Worm (Caenorhabditis elegans) whole organism, mixed stage, embryonic: Measurements from ENCODE around the gene prdx-6.

Experiments used
- M03D4.4 ChIP-seq: sonication (generic microtip); optimal IDR thresholded peaks from 2 replicates; lab custom pipeline; 2017; ENCODE audit warnings: mild to moderate bottlenecking, missing genetic modification characterization, missing compliant biosample characterization
- bed-3 ChIP-seq: fragments of 200-800 bp; sonication (Bioruptor generic); optimal IDR thresholded peaks from 3 replicates; lab custom pipeline; 2018; ENCODE audit warnings: mild to moderate bottlenecking, missing genetic modification characterization, moderate library complexity, missing compliant biosample characterization
- blmp-1 ChIP-seq: fragments of 150-350 bp; optimal IDR thresholded peaks from 2 replicates; lab custom pipeline; 2014; ENCODE audit warnings: missing biosample characterization, missing genetic modification characterization
- ceh-39 ChIP-seq: fragments of 150-350 bp; optimal IDR thresholded peaks from 2 replicates; lab custom pipeline; 2014; ENCODE audit warnings: missing biosample characterization, missing genetic modification characterization
- ceh-43 ChIP-seq: fragments of 200-800 bp; sonication (Bioruptor generic); optimal IDR thresholded peaks from 2 replicates; lab custom pipeline; 2018; ENCODE audit warnings: mild to moderate bottlenecking, missing genetic modification characterization, moderate library complexity, missing compliant biosample characterization
- ceh-83 ChIP-seq: fragments of 200-800 bp; sonication (Bioruptor generic); optimal IDR thresholded peaks from 2 replicates; lab custom pipeline; 2018; ENCODE audit warnings: mild to moderate bottlenecking, missing genetic modification characterization, missing compliant biosample characterization
- ces-1 ChIP-seq: fragments of 150-350 bp; optimal IDR thresholded peaks from 2 replicates; lab custom pipeline; 2014; ENCODE audit warnings: missing biosample characterization, missing genetic modification reagents, missing genetic modification characterization
- cnd-1 ChIP-seq: fragments of 200-800 bp; sonication (Bioruptor generic); optimal IDR thresholded peaks from 2 replicates; lab custom pipeline; 2018; ENCODE audit warnings: mild to moderate bottlenecking, missing genetic modification characterization, missing compliant biosample characterization
- drap-1 ChIP-seq: fragments of 200-800 bp; sonication (Bioruptor generic); optimal IDR thresholded peaks from 3 replicates; lab custom pipeline; 2018; ENCODE audit warnings: mild to moderate bottlenecking, missing genetic modification characterization, missing compliant biosample characterization
- elt-1 ChIP-seq: sonication (generic microtip); optimal IDR thresholded peaks from 2 replicates; lab custom pipeline; 2017; ENCODE audit warnings: missing genetic modification characterization, mild to moderate bottlenecking, missing compliant biosample characterization, antibody characterized with exemption, moderate library complexity, borderline replicate concordance; ENCODE audit not compliant: insufficient read depth
- elt-3 ChIP-seq: fragments of 150-350 bp; optimal IDR thresholded peaks from 2 replicates; lab custom pipeline; 2014; ENCODE audit warnings: missing biosample characterization, missing genetic modification characterization
- flh-1 ChIP-seq: fragments of 200-800 bp; sonication (Bioruptor generic); optimal IDR thresholded peaks from 2 replicates; lab custom pipeline; 2018; ENCODE audit warnings: mild to moderate bottlenecking, missing genetic modification characterization, moderate library complexity, missing compliant biosample characterization
- ham-2 ChIP-seq: fragments of 200-800 bp; sonication (Bioruptor generic); optimal IDR thresholded peaks from 2 replicates; lab custom pipeline; 2018; ENCODE audit warnings: mild to moderate bottlenecking, missing genetic modification characterization, missing compliant biosample characterization
- hlh-1 ChIP-seq: fragments of 150-350 bp; optimal IDR thresholded peaks from 2 replicates; lab custom pipeline; 2014; ENCODE audit warnings: missing biosample characterization, missing genetic modification reagents, missing genetic modification characterization
- lin-13 ChIP-seq: fragments of 150-350 bp; optimal IDR thresholded peaks from 2 replicates; lab custom pipeline; 2014; ENCODE audit warnings: missing biosample characterization, missing genetic modification characterization
- lin-32 ChIP-seq: fragments of 200-800 bp; sonication (Bioruptor generic); optimal IDR thresholded peaks from 2 replicates; lab custom pipeline; 2018; ENCODE audit warnings: mild to moderate bottlenecking, missing genetic modification characterization, missing compliant biosample characterization
- lsy-2 ChIP-seq: fragments of 150-350 bp; optimal IDR thresholded peaks from 2 replicates; lab custom pipeline; 2014; ENCODE audit warnings: missing biosample characterization, missing genetic modification characterization
- mab-5 ChIP-seq: fragments of 150-350 bp; optimal IDR thresholded peaks from 2 replicates; lab custom pipeline; 2014; ENCODE audit warnings: missing biosample characterization, missing genetic modification characterization
- mep-1 ChIP-seq: fragments of 150-350 bp; optimal IDR thresholded peaks from 2 replicates; lab custom pipeline; 2017; ENCODE audit warnings: missing biosample characterization, missing genetic modification reagents, missing genetic modification characterization, inconsistent platforms
- mls-2 ChIP-seq: sonication (generic microtip); optimal IDR thresholded peaks from 2 replicates; lab custom pipeline; 2016; ENCODE audit warnings: mild to moderate bottlenecking, missing genetic modification characterization, moderate library complexity, missing compliant biosample characterization
- nhr-12 ChIP-seq: fragments of 150-350 bp; optimal IDR thresholded peaks from 2 replicates; lab custom pipeline; 2014; ENCODE audit warnings: missing biosample characterization, missing genetic modification characterization
- nhr-2 ChIP-seq: fragments of 150-350 bp; optimal IDR thresholded peaks from 2 replicates; lab custom pipeline; 2014; ENCODE audit warnings: missing biosample characterization, missing genetic modification characterization
- nhr-237 ChIP-seq: fragments of 150-350 bp; optimal IDR thresholded peaks from 2 replicates; lab custom pipeline; 2014; ENCODE audit warnings: missing biosample characterization, missing genetic modification characterization
- nhr-28 ChIP-seq: fragments of 150-350 bp; optimal IDR thresholded peaks from 2 replicates; lab custom pipeline; 2014; ENCODE audit warnings: missing biosample characterization, missing genetic modification characterization
- nhr-76 ChIP-seq: sonication (generic microtip); optimal IDR thresholded peaks from 2 replicates; lab custom pipeline; 2017; ENCODE audit warnings: missing biosample characterization, missing genetic modification characterization
- pha-4 ChIP-seq: fragments of 150-350 bp; optimal IDR thresholded peaks from 2 replicates; lab custom pipeline; 2018; ENCODE audit warnings: missing biosample characterization, missing genetic modification reagents, missing genetic modification characterization
- sem-2 ChIP-seq: fragments of 200-800 bp; sonication (Bioruptor generic); optimal IDR thresholded peaks from 2 replicates; lab custom pipeline; 2018; ENCODE audit warnings: mild to moderate bottlenecking, missing genetic modification characterization, missing compliant biosample characterization
- snpc-4 ChIP-seq: fragments of 150-350 bp; optimal IDR thresholded peaks from 2 replicates; lab custom pipeline; 2014; ENCODE audit warnings: missing biosample characterization, missing genetic modification characterization
- sptf-1 ChIP-seq: sonication (generic microtip); optimal IDR thresholded peaks from 2 replicates; lab custom pipeline; 2017; ENCODE audit warnings: mild to moderate bottlenecking, missing genetic modification characterization, moderate library complexity, missing compliant biosample characterization
- tbx-8 ChIP-seq: fragments of 200-800 bp; sonication (Bioruptor generic); optimal IDR thresholded peaks from 2 replicates; lab custom pipeline; 2018; ENCODE audit warnings: mild to moderate bottlenecking, missing genetic modification characterization, moderate library complexity, missing compliant biosample characterization
- unc-120 ChIP-seq: sonication (generic microtip); optimal IDR thresholded peaks from 2 replicates; lab custom pipeline; 2017; ENCODE audit warnings: missing genetic modification characterization, missing compliant biosample characterization; ENCODE audit not compliant: poor library complexity, severe bottlenecking
- unc-39 ChIP-seq: fragments of 150-350 bp; optimal IDR thresholded peaks from 2 replicates; lab custom pipeline; 2014; ENCODE audit warnings: missing biosample characterization, missing genetic modification characterization
- unc-62 ChIP-seq: fragments of 150-350 bp; optimal IDR thresholded peaks from 2 replicates; lab custom pipeline; 2014; ENCODE audit warnings: missing biosample characterization, missing genetic modification reagents, missing genetic modification characterization
- zip-8 ChIP-seq: fragments of 150-350 bp; optimal IDR thresholded peaks from 2 replicates; lab custom pipeline; 2014; ENCODE audit warnings: missing biosample characterization, missing genetic modification characterization
- ztf-11 ChIP-seq: fragments of 150-350 bp; optimal IDR thresholded peaks from 2 replicates; lab custom pipeline; 2014; ENCODE audit warnings: missing biosample characterization, missing genetic modification characterization

Gene prdx-6

ce11 chrIV:178696-179095 lies 39.7 kb upstream of the prdx-6 start, which contains the start of gene tcl-2:
Gene tcl-2, plus strand, starts transcription at chrIV:179083.
- TF ChIP-seq flh-1 (GFP tag; lab: Kevin White, UChicago): no peak
- TF ChIP-seq tbx-8 (GFP tag; lab: Kevin White, UChicago): no peak
- TF ChIP-seq ces-1 (GFP tag; lab: Kevin White, UChicago): no peak
- no peak for TF ChIP-seq sptf-1 (tag; lab: Kevin White, UChicago)
- no peak for TF ChIP-seq drap-1
- TF ChIP-seq lin-32 (GFP tag; lab: Kevin White, UChicago): peak; percentile 63
- no peak for TF ChIP-seq ceh-39 (tag; lab: Kevin White, UChicago)
- TF ChIP-seq nhr-12: no peak
- TF ChIP-seq unc-120: no peak
- no peak for TF ChIP-seq elt-3
- TF ChIP-seq lin-13 (tag; lab: Kevin White, UChicago): no peak
- TF ChIP-seq M03D4.4: no peak
- no peak for TF ChIP-seq nhr-2
- TF ChIP-seq ceh-43 (GFP tag; lab: Kevin White, UChicago): no peak
- no peak for TF ChIP-seq mab-5 (tag; lab: Kevin White, UChicago)
- TF ChIP-seq bed-3 (GFP tag; lab: Kevin White, UChicago): no peak
- no peak for TF ChIP-seq nhr-237 (tag; lab: Kevin White, UChicago)
- peak; percentile 22 for TF ChIP-seq sem-2 (GFP tag; lab: Kevin White, UChicago)
- TF ChIP-seq nhr-76 (tag; lab: Kevin White, UChicago): no peak
- TF ChIP-seq lsy-2 (tag; lab: Kevin White, UChicago): no peak
- TF ChIP-seq elt-1: no peak
- no peak for TF ChIP-seq unc-39 (tag; lab: Kevin White, UChicago)
- TF ChIP-seq pha-4 (tag; lab: Kevin White, UChicago): no peak
- TF ChIP-seq ceh-83 (GFP tag; lab: Kevin White, UChicago): no peak
- TF ChIP-seq nhr-28 (tag; lab: Kevin White, UChicago): no peak
- peak; percentile 49 for TF ChIP-seq cnd-1
- no peak for TF ChIP-seq mls-2 (tag; lab: Kevin White, UChicago)
- no peak for TF ChIP-seq snpc-4
- TF ChIP-seq unc-62 (GFP tag; lab: Kevin White, UChicago): peak; percentile 67
- no peak for TF ChIP-seq mep-1 (tag; lab: Kevin White, UChicago)
- no peak for TF ChIP-seq ham-2 (GFP tag; lab: Kevin White, UChicago)
- peak; percentile 89 for TF ChIP-seq zip-8 (tag; lab: Kevin White, UChicago)
- TF ChIP-seq hlh-1 (tag; lab: Kevin White, UChicago): no peak
- TF ChIP-seq ztf-11 (tag; lab: Kevin White, UChicago): peak; percentile 26
- no peak for TF ChIP-seq blmp-1

ce11 chrIV:179700-180099 lies 38.7 kb upstream of the prdx-6 start:
- TF ChIP-seq pha-4 (tag; lab: Kevin White, UChicago): no peak
- no peak for TF ChIP-seq ztf-11 (tag; lab: Kevin White, UChicago)
- TF ChIP-seq snpc-4: no peak
- no peak for TF ChIP-seq unc-120
- TF ChIP-seq unc-62 (GFP tag; lab: Kevin White, UChicago): no peak
- no peak for TF ChIP-seq mep-1 (tag; lab: Kevin White, UChicago)
- no peak for TF ChIP-seq zip-8 (tag; lab: Kevin White, UChicago)
- no peak for TF ChIP-seq nhr-12
- no peak for TF ChIP-seq nhr-2

ce11 chrIV:183519-183918 lies 34.8 kb upstream of the prdx-6 start:
- TF ChIP-seq ceh-83 (GFP tag; lab: Kevin White, UChicago) (no peak), nhr-28 (tag; lab: Kevin White, UChicago) (no peak), unc-39 (tag; lab: Kevin White, UChicago) (no peak), lin-13 (tag; lab: Kevin White, UChicago) (no peak), M03D4.4 (no peak), unc-120 (no peak), ces-1 (GFP tag; lab: Kevin White, UChicago) (no peak), elt-1 (no peak), mep-1 (tag; lab: Kevin White, UChicago) (no peak), nhr-12 (no peak), snpc-4 (no peak), ztf-11 (tag; lab: Kevin White, UChicago) (no peak), sptf-1 (tag; lab: Kevin White, UChicago) (no peak), nhr-2 (no peak), mls-2 (tag; lab: Kevin White, UChicago) (no peak), flh-1 (GFP tag; lab: Kevin White, UChicago) (no peak)
